Worm (Caenorhabditis elegans): Measurements from ENCODE around the gene zip-10.
A peak's percentile ranks its signal among the peaks of the same experiment; 100 is the strongest.

zip-10 gene

ce11 chrV:11610481-11610880 is 40.1 kb downstream of the zip-10 start, which contains the start of gene sas-5 (continued):
- TF ChIP-seq ztf-4 (tag; optimal IDR thresholded peaks at IDR 0.05) (peak; percentile 48), nhr-237 (tag; optimal IDR thresholded peaks at IDR 0.05) (no peak), C04F5.9 (tag; optimal IDR thresholded peaks at IDR 0.05) (peak; percentile 4), mdl-1 (tag; optimal IDR thresholded peaks at IDR 0.05) (peak in 1 of 2 experiments; percentile 65), elt-3 (tag; optimal IDR thresholded peaks at IDR 0.05) (peak in 2 of 6 experiments; percentile 35 to 83), fkh-10 (GFP tag; optimal IDR thresholded peaks at IDR 0.05) (no peak), sup-37 (GFP tag; optimal IDR thresholded peaks at IDR 0.05) (no peak), grh-1 (GFP tag; IDR thresholded peaks at IDR 0.05) (peak; percentile 65), fkh-4 (tag; optimal IDR thresholded peaks at IDR 0.05; ENCODE audit: borderline replicate concordance) (no peak), unc-30 (tag; optimal IDR thresholded peaks at IDR 0.05) (no peak), lin-14 (GFP tag; optimal IDR thresholded peaks at IDR 0.05) (peak; percentile 73), C16A3.4 (tag; optimal IDR thresholded peaks at IDR 0.05) (peak; percentile 77), fkh-8 (tag; optimal IDR thresholded peaks at IDR 0.05) (peak; percentile 13)

DNA sequence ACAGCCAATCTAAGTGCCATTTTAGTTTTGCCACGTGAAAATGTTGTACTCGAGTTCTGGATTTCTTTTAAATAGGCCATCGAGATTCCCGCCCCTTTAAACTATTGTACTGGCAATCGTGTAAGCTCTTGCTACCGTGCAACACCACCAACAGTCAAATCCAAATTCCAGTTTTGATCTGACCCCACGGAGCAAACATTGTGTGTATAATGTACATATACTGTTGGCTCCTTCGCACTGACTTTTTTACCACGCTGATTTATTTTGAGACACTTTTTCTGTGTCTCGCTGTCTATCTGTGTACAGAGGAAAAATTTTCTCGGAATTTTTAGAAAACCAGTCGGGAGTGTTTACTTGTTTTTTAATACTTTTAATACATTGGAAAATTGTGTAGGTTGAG is 40.5 kb downstream of the zip-10 start, which contains the start of gene piit-1:
TSS of gene piit-1 (minus strand) at position 101 of the 400 bp plus-strand sequence.
- TF ChIP-seq lin-15B (tag; optimal IDR thresholded peaks at IDR 0.05) (no peak), unc-130 (tag; optimal IDR thresholded peaks at IDR 0.05) (no peak), nhr-20 (tag; optimal IDR thresholded peaks at IDR 0.05) (no peak), dsc-1 (tag; optimal IDR thresholded peaks at IDR 0.05) (no peak), sox-4 (tag; optimal IDR thresholded peaks at IDR 0.05) (no peak), snpc-4 (tag; optimal IDR thresholded peaks at IDR 0.05) (no peak), C34B4.2 (tag; optimal IDR thresholded peaks at IDR 0.05) (no peak), tbx-2 (tag; optimal IDR thresholded peaks at IDR 0.05) (no peak)

DNA sequence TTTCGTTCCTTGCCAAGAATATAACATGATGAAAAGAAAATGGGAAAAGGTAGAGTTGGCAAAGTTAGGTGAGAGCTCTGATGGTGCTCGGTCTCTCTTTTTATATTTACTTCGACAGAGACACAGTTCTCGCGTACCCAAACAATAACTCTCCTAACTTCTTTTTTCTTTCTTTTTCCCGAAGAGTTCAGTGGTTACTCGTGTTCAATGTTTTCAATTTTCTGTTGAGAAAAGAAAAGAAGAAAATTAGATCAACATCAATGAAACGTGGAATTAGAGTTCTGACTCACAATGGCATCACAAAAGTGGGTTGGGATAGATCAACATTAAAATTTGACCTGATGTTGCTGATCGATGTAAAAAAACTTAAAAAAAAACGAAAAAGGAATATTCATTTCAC is 44.1 kb downstream of the zip-10 start, which contains the start of gene idpp-16:
TSS of gene idpp-16 (minus strand) at position 101 of the 400 bp plus-strand sequence.
- TF ChIP-seq unc-130 (tag; optimal IDR thresholded peaks at IDR 0.05), result no peak

- TF ChIP-seq fos-1 (tag; optimal IDR thresholded peaks at IDR 0.05) (no peak), elt-3 (tag; optimal IDR thresholded peaks at IDR 0.05) (no peak), lin-14 (GFP tag; optimal IDR thresholded peaks at IDR 0.05) (no peak), pqm-1 (tag; optimal IDR thresholded peaks at IDR 0.05) (no peak), C16A3.4 (tag; optimal IDR thresholded peaks at IDR 0.05) (no peak), efl-3 (GFP tag; optimal IDR thresholded peaks at IDR 0.05) (no peak), aly-2 (tag; optimal IDR thresholded peaks at IDR 0.05) (no peak), lin-39 (tag; optimal IDR thresholded peaks at IDR 0.05) (no peak), ceh-82 (tag; optimal IDR thresholded peaks at IDR 0.05) (peak in 1 of 3 experiments; percentile 10), pax-3 (tag; optimal IDR thresholded peaks at IDR 0.05) (no peak), nhr-77 (tag; optimal IDR thresholded peaks at IDR 0.05) (peak; percentile 32), ztf-4 (tag; optimal IDR thresholded peaks at IDR 0.05) (no peak), hlh-17 (GFP tag; optimal IDR thresholded peaks at IDR 0.05; ENCODE audit: borderline replicate concordance) (no peak), isw-1 (GFP tag; IDR thresholded peaks at IDR 0.05) (no peak), ces-1 (GFP tag; optimal IDR thresholded peaks at IDR 0.05) (no peak), lin-15B (tag; optimal IDR thresholded peaks at IDR 0.05) (no peak)
Observed at ce11 chrV:11605227-11605626, 45.3 kb downstream of the zip-10 start.

DNA sequence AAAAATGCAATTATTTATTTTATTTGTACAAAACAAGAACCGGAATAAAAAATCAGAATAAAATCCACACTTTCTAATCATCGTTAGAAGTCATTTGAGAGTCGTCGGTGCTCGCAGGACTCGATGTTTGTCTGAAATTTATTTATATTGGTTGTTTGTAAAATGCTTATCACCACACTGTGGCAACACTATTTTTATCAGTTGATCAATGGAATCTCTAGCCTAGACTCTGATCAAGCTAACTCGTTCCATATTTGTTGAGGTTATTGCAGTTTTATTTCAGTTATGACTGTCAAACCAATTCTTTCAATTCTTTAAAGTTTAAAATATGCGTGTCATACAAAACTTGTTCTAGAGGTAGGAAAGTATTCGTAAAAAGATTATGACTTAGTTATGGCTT is 46.1 kb downstream of the zip-10 start, which contains the start of gene dhs-20:
TSS of gene dhs-20 (minus strand) at position 80 of the 400 bp plus-strand sequence.
- TF ChIP-seq irx-1 (tag; optimal IDR thresholded peaks at IDR 0.05) (no peak), lin-13 (GFP tag; optimal IDR thresholded peaks at IDR 0.05) (no peak), grh-1 (GFP tag; IDR thresholded peaks at IDR 0.05) (no peak), isw-1 (GFP tag; IDR thresholded peaks at IDR 0.05) (no peak), elt-2 (tag; optimal IDR thresholded peaks at IDR 0.05) (peak; percentile 68), dsc-1 (tag; optimal IDR thresholded peaks at IDR 0.05) (no peak)

Measured in whole organism, L1 larva.